Worm (Caenorhabditis elegans): ENCODE data around the gene T19C9.8.

- TF ChIP-seq hmg-4 (GFP tag; optimal IDR thresholded peaks at IDR 0.05) (no peak), sea-1 (GFP tag; conservative IDR thresholded peaks at IDR 0.05) (no peak), B0310.2 (tag; optimal IDR thresholded peaks at IDR 0.05) (no peak), ets-7 (tag; optimal IDR thresholded peaks at IDR 0.05) (no peak), tra-4 (tag; optimal IDR thresholded peaks at IDR 0.05) (no peak), ama-1 (optimal IDR thresholded peaks at IDR 0.05) (no peak), flt-1 (GFP tag; IDR thresholded peaks at IDR 0.05) (no peak), aly-1 (tag; optimal IDR thresholded peaks at IDR 0.05) (no peak), F13C5.2 (tag; optimal IDR thresholded peaks at IDR 0.05) (no peak), hnd-1 (tag; optimal IDR thresholded peaks at IDR 0.05) (no peak), hmbx-1 (tag; optimal IDR thresholded peaks at IDR 0.05) (no peak), ceh-13 (GFP tag; optimal IDR thresholded peaks at IDR 0.05) (no peak), tbx-11 (GFP tag; IDR thresholded peaks at IDR 0.05) (no peak), scrt-1 (GFP tag; IDR thresholded peaks at IDR 0.05) (no peak)
These were observed 6.5 kb downstream of the T19C9.8 start, which contains the start of gene clec-242 for ce11 chrV:17245406-17245805.

Measured in whole organism, early embryonic.